Fruit fly (Drosophila melanogaster) whole organism: ENCODE measurements around the gene CG33061.

ENCODE experiments used
- Dll ChIP-seq: fragments of >200 bp; optimal IDR thresholded peaks from 2 replicates; lab custom pipeline; 2017
- usp ChIP-seq: fragments of >200 bp; optimal IDR thresholded peaks from 2 replicates; lab custom pipeline; 2017; ENCODE audit warnings: missing biosample characterization, missing genetic modification characterization, mixed read lengths

DNA sequence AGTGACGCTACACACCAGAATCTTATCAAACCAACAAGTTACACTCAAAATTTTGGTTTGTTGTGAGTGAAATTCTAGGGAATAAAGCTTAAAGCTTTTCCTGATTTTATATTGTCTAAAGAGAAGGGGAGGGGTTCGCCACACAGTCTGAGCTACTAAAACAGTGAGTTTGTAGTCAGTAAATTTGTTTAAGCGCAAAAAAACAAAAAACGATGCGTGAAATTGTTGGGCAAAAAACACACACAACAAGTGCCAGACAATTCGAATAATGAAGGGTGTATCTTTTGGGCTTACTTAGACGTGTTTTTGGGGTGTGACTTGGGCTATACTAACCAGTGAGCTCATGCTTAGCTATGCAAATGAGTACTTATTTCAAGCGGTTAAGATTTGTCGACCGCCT, 30.2 kb downstream of the CG33061 start:
- TF ChIP-seq usp, result no peak
- TF ChIP-seq Dll (lab: Kevin White, UChicago), result no peak
